Worm (Caenorhabditis elegans) whole organism, dauer: ENCODE results near the gene T01E8.8.

Source experiments
- unc-62 ChIP-seq: sonication (generic microtip); optimal IDR thresholded peaks from 2 replicates; lab custom pipeline; 2017; ENCODE audit warnings: missing biosample characterization, missing genetic modification reagents, missing genetic modification characterization

T01E8.8 gene

DNA sequence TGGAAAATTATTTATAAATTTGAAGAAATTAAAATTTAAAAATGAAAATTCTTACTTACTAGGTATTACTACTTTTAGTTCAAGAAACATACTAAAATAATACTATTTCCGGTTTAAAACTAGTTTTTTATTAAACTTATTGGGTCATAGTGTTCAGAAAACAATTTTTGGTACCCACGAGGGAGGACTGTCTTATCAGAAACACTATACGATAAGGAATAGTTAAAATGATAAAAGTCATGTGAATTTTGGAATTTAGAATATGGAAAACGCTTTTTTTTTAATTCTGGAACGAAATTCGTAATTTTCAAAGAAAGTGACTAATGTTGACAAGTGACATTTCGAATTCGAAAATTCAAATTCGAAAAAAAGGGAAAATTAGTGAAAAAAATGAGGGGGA, 50.6 kb downstream of the T01E8.8 start:
- TF ChIP-seq unc-62 (GFP tag; lab: Kevin White, UChicago), result no peak

DNA sequence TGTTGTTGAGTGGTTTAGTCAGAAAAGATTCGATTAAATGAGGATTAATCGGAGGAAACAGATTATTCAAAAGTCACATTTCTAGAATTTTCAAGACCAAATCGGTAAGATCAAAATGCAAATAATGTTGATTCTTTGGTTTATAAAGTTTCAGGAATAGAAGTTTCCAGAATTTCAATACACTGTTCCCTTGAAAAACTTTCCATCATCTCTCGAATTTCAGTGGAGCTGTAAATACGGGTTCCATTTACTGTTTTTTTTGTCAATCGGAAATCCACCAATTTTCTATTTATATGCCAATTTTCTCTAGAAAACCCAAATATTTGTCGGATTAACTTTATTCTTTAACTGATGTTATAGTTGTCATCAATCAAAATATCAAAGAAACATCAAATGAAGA, 52.1 kb downstream of the T01E8.8 start:
- no peak for TF ChIP-seq unc-62 (GFP tag; lab: Kevin White, UChicago)

DNA sequence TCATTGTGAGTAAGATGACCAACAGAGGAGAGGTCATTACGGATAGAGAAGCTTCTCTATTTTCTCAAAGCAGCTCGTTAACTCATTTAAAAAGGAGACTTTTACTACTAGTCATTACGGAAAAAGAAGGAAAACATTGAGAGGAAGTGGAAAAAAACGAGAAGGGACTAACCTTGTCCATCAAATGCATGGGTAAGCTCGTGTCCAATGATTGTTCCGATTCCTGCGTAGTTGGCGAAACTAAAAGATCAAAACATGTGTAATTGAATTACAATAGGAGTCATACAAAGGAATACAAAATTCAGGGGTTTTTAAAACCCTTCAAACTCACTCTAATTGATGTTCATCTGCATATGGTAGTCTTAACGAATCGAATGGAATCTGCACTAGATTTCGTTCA, 53.9 kb downstream of the T01E8.8 start:
- TF ChIP-seq unc-62 (GFP tag; lab: Kevin White, UChicago), result no peak
